Fruit fly (Drosophila melanogaster): ENCODE measurements around the gene CG31321.

dm6 chr3R:14299891-14300290, 10.3 kb upstream of the CG31321 start:
- no peak for TF ChIP-seq CG15710 (tag; optimal IDR thresholded peaks at IDR 0.05)
- no peak for TF ChIP-seq gl (tag; optimal IDR thresholded peaks at IDR 0.05)
- TF ChIP-seq CG8301 (tag; optimal IDR thresholded peaks at IDR 0.05): no peak
- no peak for TF ChIP-seq Snoo (tag; optimal IDR thresholded peaks at IDR 0.05)
- no peak for TF ChIP-seq Pif1B (GFP tag; optimal IDR thresholded peaks at IDR 0.05)
- TF ChIP-seq CG8159 (tag; optimal IDR thresholded peaks at IDR 0.05): no peak
- no peak for TF ChIP-seq CG13204 (GFP tag; optimal IDR thresholded peaks at IDR 0.05)
- TF ChIP-seq CG10348 (GFP tag; IDR thresholded peaks at IDR 0.05): no peak

All from whole organism, pupa.